Worm (Caenorhabditis elegans) whole organism, dauer: Measurements from ENCODE around the gene Y38E10A.2.

Source experiments
- unc-62 ChIP-seq: sonication (generic microtip); optimal IDR thresholded peaks from 2 replicates; lab custom pipeline; 2017; ENCODE audit warnings: missing biosample characterization, missing genetic modification reagents, missing genetic modification characterization

Y38E10A.2 gene

DNA sequence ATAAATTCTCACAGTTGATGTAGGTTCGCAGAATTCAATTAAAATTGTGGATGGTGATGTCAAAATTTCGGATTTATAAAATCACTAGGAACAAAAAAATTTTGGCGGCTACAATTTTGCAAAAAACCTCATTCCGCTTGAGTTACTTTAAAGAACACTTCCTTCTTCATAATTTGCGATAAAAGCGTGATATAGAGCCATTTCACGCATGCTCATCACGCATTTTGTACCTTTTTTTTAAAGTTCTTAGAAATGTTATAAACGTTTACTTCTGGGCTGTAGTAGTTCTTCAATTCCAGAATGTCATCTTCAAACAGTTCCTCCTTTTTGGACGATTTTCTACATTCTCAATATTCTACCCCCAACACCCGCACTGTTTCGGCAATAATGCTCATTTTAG lies 45.5 kb downstream of the Y38E10A.2 start, which contains the start of gene srx-119:
srx-119 (plus strand) TSS at position 301 of the 400 bp plus-strand sequence.
- TF ChIP-seq unc-62 (GFP tag; lab: Kevin White, UChicago), result no peak

DNA sequence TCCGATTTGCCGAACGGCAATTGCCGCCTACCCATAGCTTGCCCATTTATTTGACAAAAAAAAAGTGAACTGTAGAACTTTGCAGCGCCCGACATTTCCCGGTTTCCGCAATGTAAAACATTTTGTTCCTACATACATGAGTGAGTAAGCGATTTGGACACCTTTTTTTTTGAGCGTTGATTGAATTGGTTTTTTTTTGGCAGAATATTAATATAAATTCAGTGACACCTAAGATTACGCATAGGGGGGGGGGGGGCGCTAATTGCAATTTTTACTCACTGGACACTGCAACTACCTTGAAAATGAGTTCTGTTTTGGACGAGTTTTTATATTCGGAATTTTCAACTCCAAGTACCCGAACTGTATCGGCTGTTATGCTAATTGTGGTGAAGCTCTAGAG lies 47.9 kb downstream of the Y38E10A.2 start, which contains the start of gene srx-118:
srx-118 (plus strand) TSS at position 301 of the 400 bp plus-strand sequence.
- TF ChIP-seq unc-62 (GFP tag; lab: Kevin White, UChicago), result no peak
